Fruit fly (Drosophila melanogaster) whole organism, embryonic: Measurements from ENCODE around the gene Alms1a.

ENCODE experiments used
- Asciz ChIP-seq: fragments of 200-800 bp; sonication (Bioruptor generic); optimal IDR thresholded peaks from 2 replicates; lab custom pipeline; 2017; ENCODE audit warnings: missing biosample characterization, mild to moderate bottlenecking, missing genetic modification characterization, missing genetic modification reagents
- CG10147 ChIP-seq: fragments of 200-800 bp; sonication (Bioruptor generic); optimal IDR thresholded peaks from 2 replicates; lab custom pipeline; 2019; ENCODE audit warnings: missing biosample characterization, mild to moderate bottlenecking, missing genetic modification characterization, moderate library complexity
- CG11723 ChIP-seq: fragments of 200-800 bp; sonication (Bioruptor generic); optimal IDR thresholded peaks from 2 replicates; lab custom pipeline; 2017; ENCODE audit warnings: missing biosample characterization, mild to moderate bottlenecking, missing genetic modification characterization
- CG14014 ChIP-seq: fragments of 200-800 bp; sonication (Bioruptor generic); IDR thresholded peaks from 2 replicates; pipeline ENCODE4 v1.3.6; 2022; ENCODE audit warnings: missing biosample characterization, missing genetic modification characterization
- CG15696 ChIP-seq: fragments of 200-800 bp; sonication (Bioruptor generic); optimal IDR thresholded peaks from 2 replicates; lab custom pipeline; 2019; ENCODE audit warnings: missing biosample characterization, mild to moderate bottlenecking, missing genetic modification characterization, moderate library complexity
- CG1603 ChIP-seq: fragments of 200-800 bp; sonication (Bioruptor generic); optimal IDR thresholded peaks from 2 replicates; lab custom pipeline; 2019; ENCODE audit warnings: missing biosample characterization, mild to moderate bottlenecking, missing genetic modification characterization, moderate library complexity
- CG17186 ChIP-seq: fragments of 200-800 bp; sonication (Bioruptor generic); optimal IDR thresholded peaks from 3 replicates; lab custom pipeline; 2017; ENCODE audit warnings: missing biosample characterization, missing genetic modification reagents, missing genetic modification characterization
- CG17612 ChIP-seq: fragments of 200-800 bp; sonication (Bioruptor generic); IDR thresholded peaks from 2 replicates; pipeline ENCODE4 v1.3.6; 2022; ENCODE audit warnings: missing biosample characterization, missing genetic modification characterization
- CG17802 ChIP-seq: fragments of 200-800 bp; sonication (Bioruptor generic); optimal IDR thresholded peaks from 2 replicates; lab custom pipeline; 2018; ENCODE audit warnings: missing biosample characterization, mild to moderate bottlenecking, missing genetic modification characterization, moderate library complexity
- CG2116 ChIP-seq: fragments of 200-800 bp; sonication (Bioruptor generic); optimal IDR thresholded peaks from 3 replicates; lab custom pipeline; 2018; ENCODE audit warnings: missing biosample characterization, mild to moderate bottlenecking, missing genetic modification characterization
- CG2120 ChIP-seq: fragments of 200-800 bp; sonication (Bioruptor generic); optimal IDR thresholded peaks from 3 replicates; lab custom pipeline; 2016; ENCODE audit warnings: missing biosample characterization, missing genetic modification characterization
- CG2889 ChIP-seq: fragments of 200-800 bp; sonication (Bioruptor generic); IDR thresholded peaks from 3 replicates; pipeline ENCODE4 v1.3.6; 2022; ENCODE audit warnings: missing biosample characterization, missing genetic modification characterization
- CG30020 ChIP-seq: fragments of 200-800 bp; optimal IDR thresholded peaks from 2 replicates; lab custom pipeline; 2019; ENCODE audit warnings: missing biosample characterization, mild to moderate bottlenecking, missing genetic modification characterization, moderate library complexity
- CG31388 ChIP-seq: fragments of 200-800 bp; sonication (Bioruptor generic); optimal IDR thresholded peaks from 2 replicates; lab custom pipeline; 2016; ENCODE audit warnings: missing biosample characterization, missing genetic modification characterization
- CG32767 ChIP-seq: fragments of 200-800 bp; sonication (Bioruptor generic); IDR thresholded peaks from 2 replicates; pipeline ENCODE4 v1.3.6; 2022; ENCODE audit warnings: missing biosample characterization, missing genetic modification characterization
- CG4404 ChIP-seq: fragments of 200-800 bp; sonication (Bioruptor generic); IDR thresholded peaks from 2 replicates; pipeline ENCODE4 v1.3.6; 2022; ENCODE audit warnings: missing biosample characterization, missing genetic modification characterization
- CG5953 ChIP-seq: fragments of 200-800 bp; sonication (Bioruptor generic); IDR thresholded peaks from 2 replicates; pipeline ENCODE4 v1.3.6; 2022; ENCODE audit warnings: missing biosample characterization, missing genetic modification characterization
- CG6272 ChIP-seq: fragments of 200-800 bp; sonication (Bioruptor generic); IDR thresholded peaks from 2 replicates; pipeline ENCODE4 v1.3.6; 2022; ENCODE audit warnings: missing biosample characterization, missing genetic modification characterization
- CG7928 ChIP-seq: fragments of 200-800 bp; sonication (Bioruptor generic); optimal IDR thresholded peaks from 2 replicates; lab custom pipeline; 2017; ENCODE audit warnings: missing biosample characterization, mild to moderate bottlenecking, missing genetic modification characterization
- CG8359 ChIP-seq: fragments of 200-800 bp; sonication (Bioruptor generic); optimal IDR thresholded peaks from 2 replicates; lab custom pipeline; 2017; ENCODE audit warnings: missing biosample characterization, mild to moderate bottlenecking, missing genetic modification characterization, borderline replicate concordance
- CG9437 ChIP-seq: fragments of 200-800 bp; sonication (Bioruptor generic); optimal IDR thresholded peaks from 2 replicates; lab custom pipeline; 2018; ENCODE audit warnings: missing biosample characterization, mild to moderate bottlenecking, missing genetic modification characterization
- CTCF ChIP-seq: fragments of 200-800 bp; sonication (Bioruptor generic); optimal IDR thresholded peaks from 2 replicates; lab custom pipeline; 2017; ENCODE audit warnings: missing biosample characterization, mild to moderate bottlenecking, missing genetic modification characterization, moderate library complexity
- D19A ChIP-seq: fragments of 200-800 bp; optimal IDR thresholded peaks from 3 replicates; lab custom pipeline; 2019; ENCODE audit warnings: missing biosample characterization, mild to moderate bottlenecking, missing genetic modification characterization, moderate library complexity
- Hr39 ChIP-seq: fragments of >200 bp; optimal IDR thresholded peaks from 2 replicates; lab custom pipeline; 2017
- Meics ChIP-seq: fragments of 200-800 bp; sonication (Bioruptor generic); optimal IDR thresholded peaks from 2 replicates; lab custom pipeline; 2017; ENCODE audit warnings: missing biosample characterization, mild to moderate bottlenecking, missing genetic modification characterization
- Poxn ChIP-seq: fragments of 200-800 bp; sonication (Bioruptor generic); IDR thresholded peaks from 2 replicates; pipeline ENCODE4 v1.3.6; 2022; ENCODE audit warnings: missing biosample characterization, missing genetic modification characterization
- Ravus ChIP-seq: fragments of 200-800 bp; sonication (Bioruptor generic); IDR thresholded peaks from 2 replicates; pipeline ENCODE4 v1.3.6; 2022; ENCODE audit warnings: missing biosample characterization, missing genetic modification characterization
- Ssrp ChIP-seq: fragments of 200-800 bp; sonication (Bioruptor generic); optimal IDR thresholded peaks from 2 replicates; lab custom pipeline; 2018; ENCODE audit warnings: missing biosample characterization, mild to moderate bottlenecking, missing genetic modification characterization, moderate library complexity
- TFAM ChIP-seq: fragments of 200-800 bp; sonication (Bioruptor generic); optimal IDR thresholded peaks from 2 replicates; lab custom pipeline; 2017; ENCODE audit warnings: missing biosample characterization, missing genetic modification characterization, inconsistent platforms
- ap ChIP-seq: fragments of 200-800 bp; sonication (Bioruptor generic); IDR thresholded peaks from 2 replicates; pipeline ENCODE4 v1.3.6; 2022; ENCODE audit warnings: missing biosample characterization, missing genetic modification characterization
- bsh ChIP-seq, 2 experiments: fragments of 200-800 bp; sonication (Bioruptor generic); optimal IDR thresholded peaks; 2 replicates each; lab custom pipeline; 2017 to 2018; ENCODE audit warnings: mild to moderate bottlenecking in 2 of 2, missing biosample characterization in 2 of 2, missing genetic modification characterization in 2 of 2, moderate library complexity in 1 of 2
- cas ChIP-seq: fragments of 200-800 bp; sonication (Bioruptor generic); IDR thresholded peaks from 2 replicates; pipeline ENCODE4 v1.3.6; 2022; ENCODE audit warnings: missing biosample characterization, missing genetic modification characterization
- chn ChIP-seq: fragments of 200-800 bp; sonication (Bioruptor generic); optimal IDR thresholded peaks from 2 replicates; lab custom pipeline; 2016; ENCODE audit warnings: missing biosample characterization, missing genetic modification characterization
- disco-r ChIP-seq: fragments of 200-800 bp; sonication (Bioruptor generic); optimal IDR thresholded peaks from 2 replicates; lab custom pipeline; 2016; ENCODE audit warnings: missing biosample characterization, missing genetic modification characterization
- dmrt11E ChIP-seq: fragments of 200-800 bp; sonication (Bioruptor generic); optimal IDR thresholded peaks from 3 replicates; lab custom pipeline; 2018; ENCODE audit warnings: missing biosample characterization, mild to moderate bottlenecking, missing genetic modification characterization, moderate library complexity
- fd3F ChIP-seq: fragments of 200-800 bp; sonication (Bioruptor generic); optimal IDR thresholded peaks from 2 replicates; lab custom pipeline; 2018; ENCODE audit warnings: missing biosample characterization, mild to moderate bottlenecking, missing genetic modification characterization, moderate library complexity
- fd64A ChIP-seq: fragments of 200-800 bp; sonication (Bioruptor generic); optimal IDR thresholded peaks from 3 replicates; lab custom pipeline; 2018; ENCODE audit warnings: missing biosample characterization, mild to moderate bottlenecking, missing genetic modification characterization
- fu2 ChIP-seq: fragments of 200-800 bp; sonication (Bioruptor generic); optimal IDR thresholded peaks from 2 replicates; lab custom pipeline; 2016; ENCODE audit warnings: missing biosample characterization, missing genetic modification characterization
- gt ChIP-seq: fragments of 200-800 bp; sonication (Bioruptor generic); IDR thresholded peaks from 2 replicates; pipeline ENCODE4 v1.3.6; 2022; ENCODE audit warnings: missing biosample characterization, missing genetic modification characterization
- jumu ChIP-seq: fragments of 200-800 bp; sonication (Bioruptor generic); optimal IDR thresholded peaks from 3 replicates; lab custom pipeline; 2016; ENCODE audit warnings: missing biosample characterization, missing genetic modification characterization
- maf-S ChIP-seq: fragments of 200-800 bp; sonication (Bioruptor generic); optimal IDR thresholded peaks from 2 replicates; lab custom pipeline; 2016; ENCODE audit warnings: missing biosample characterization, missing genetic modification characterization
- pan ChIP-seq, 4 experiments: fragments of >200 bp in 3 of 4; fragments of 200-800 bp in 1 of 4; sonication (Bioruptor generic) in 1 of 4; optimal IDR thresholded peaks in 3 of 4; IDR thresholded peaks in 1 of 4; 2 replicates each; pipeline versions ENCODE4 v1.3.6 to Lab custom; 2017 to 2022; ENCODE audit warnings: missing biosample characterization in 2 of 4, missing genetic modification characterization in 2 of 4, mixed read lengths in 1 of 4
- peb ChIP-seq: fragments of 200-800 bp; sonication (Bioruptor generic); IDR thresholded peaks from 2 replicates; pipeline ENCODE4 v1.3.6; 2022; ENCODE audit warnings: missing biosample characterization, missing genetic modification characterization
- pho ChIP-seq: fragments of 200-800 bp; sonication (Bioruptor generic); optimal IDR thresholded peaks from 2 replicates; lab custom pipeline; 2016; ENCODE audit warnings: missing biosample characterization, missing genetic modification characterization
- pzg ChIP-seq: fragments of 200-800 bp; sonication (Bioruptor generic); optimal IDR thresholded peaks from 3 replicates; lab custom pipeline; 2018; ENCODE audit warnings: missing biosample characterization, mild to moderate bottlenecking, missing genetic modification characterization, moderate library complexity
- sd ChIP-seq: fragments of 200-800 bp; sonication (Bioruptor generic); optimal IDR thresholded peaks from 3 replicates; lab custom pipeline; 2018; ENCODE audit warnings: missing biosample characterization, mild to moderate bottlenecking, missing genetic modification characterization, moderate library complexity
- tin ChIP-seq: fragments of 200-800 bp; sonication (Bioruptor generic); optimal IDR thresholded peaks from 3 replicates; lab custom pipeline; 2016; ENCODE audit warnings: missing biosample characterization, missing genetic modification characterization
- yki ChIP-seq: fragments of >200 bp; optimal IDR thresholded peaks from 3 replicates; lab custom pipeline; 2018
- zen ChIP-seq: fragments of 200-800 bp; sonication (Bioruptor generic); optimal IDR thresholded peaks from 3 replicates; lab custom pipeline; 2018; ENCODE audit warnings: missing biosample characterization, mild to moderate bottlenecking, missing genetic modification characterization, moderate library complexity
- zen2 ChIP-seq: fragments of 200-800 bp; sonication (Bioruptor generic); IDR thresholded peaks from 3 replicates; pipeline ENCODE4 v1.3.6; 2022; ENCODE audit warnings: missing biosample characterization, missing genetic modification characterization; ENCODE audit not compliant: partially characterized antibody

Alms1a gene

DNA sequence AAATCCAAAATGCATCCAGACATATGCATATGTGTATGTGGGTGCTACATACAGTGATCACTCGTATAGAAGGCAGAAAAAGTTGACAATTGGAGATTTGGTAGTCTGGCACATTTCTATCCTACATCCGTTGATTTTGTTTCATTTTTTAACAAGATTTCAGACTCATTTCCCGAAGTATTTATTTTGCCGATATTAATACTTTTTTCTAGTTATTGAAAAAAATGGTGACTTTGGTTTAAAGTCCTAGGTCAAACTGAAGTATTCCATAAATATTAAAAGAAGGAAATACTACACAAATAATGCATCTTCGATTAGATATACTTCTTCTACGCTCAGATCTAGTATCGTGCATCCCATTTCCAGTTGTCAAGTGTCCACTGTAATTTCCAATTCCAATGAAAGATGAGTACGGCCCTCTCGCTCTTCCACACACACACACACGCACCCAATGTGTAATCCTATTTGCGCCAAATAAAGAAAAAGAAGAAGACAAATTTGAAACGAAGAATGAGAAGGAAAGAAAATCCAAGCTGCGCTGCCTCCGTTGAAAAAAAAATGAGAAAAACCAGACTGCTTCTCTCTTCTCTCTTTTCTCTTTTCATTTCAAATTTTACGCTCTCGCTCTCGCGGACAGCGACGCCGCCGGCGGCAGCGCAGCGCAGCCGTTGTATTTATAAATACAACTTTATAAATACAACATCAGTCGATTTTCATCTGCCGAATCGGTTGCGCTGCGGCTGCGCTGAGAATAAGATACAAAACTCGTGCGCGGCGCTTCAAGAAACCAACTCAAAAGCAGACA lies 18.7 kb downstream of the Alms1a start, which contains the start of gene peb (continued):
- no peak for TF ChIP-seq sd
- no peak for TF ChIP-seq Meics (GFP tag; lab: Kevin White, UChicago)
- TF ChIP-seq TFAM (GFP tag; lab: Kevin White, UChicago): no peak
- TF ChIP-seq fd3F: no peak
- TF ChIP-seq CG11723 (GFP tag; lab: Kevin White, UChicago): peak; percentile 11
- no peak for TF ChIP-seq Hr39 (lab: Kevin White, UChicago)
- peak; percentile 56 for TF ChIP-seq jumu
- peak; percentile 29 to 50 for TF ChIP-seq bsh (GFP tag; optimal IDR thresholded peaks at IDR 0.05; lab: Kevin White, UChicago)
- no peak for TF ChIP-seq CG10147
- TF ChIP-seq CG2889 (GFP tag; lab: Robert Waterston, UW): no peak
- peak; percentile 16 for TF ChIP-seq CG30020 (tag; lab: Kevin White, UChicago)
- TF ChIP-seq fu2 (GFP tag; lab: Kevin White, UChicago): no peak
- TF ChIP-seq chn (GFP tag; lab: Kevin White, UChicago): peak; percentile 64
- TF ChIP-seq disco-r: no peak
- TF ChIP-seq pho (GFP tag; lab: Kevin White, UChicago): no peak
- peak; percentile 21 for TF ChIP-seq CG1603
- peak; percentile 12; the same call in 1 of the 2 replicates for TF ChIP-seq CG32767 (GFP tag; lab: Robert Waterston, UW)
- no peak for TF ChIP-seq CG17802 (tag; lab: Kevin White, UChicago)
- no peak for TF ChIP-seq CG6272
- TF ChIP-seq gt: 0 out of 2 replicates have a peak, but pooled peaks have one; percentile 43
- TF ChIP-seq yki (lab: Kevin White, UChicago): no peak
- no peak for TF ChIP-seq CG17612 (GFP tag; lab: Robert Waterston, UW)
- peak; percentile 55 for TF ChIP-seq zen
- TF ChIP-seq CG17186: no peak
- TF ChIP-seq fd64A (GFP tag; lab: Kevin White, UChicago): no peak
- no peak for TF ChIP-seq CTCF (GFP tag; lab: Kevin White, UChicago)
- TF ChIP-seq CG14014 (GFP tag; lab: Robert Waterston, UW): peak; percentile 39; the same call in 1 of the 2 replicates
- 0 out of 2 replicates have a peak, but pooled peaks have one; percentile 40 for TF ChIP-seq ap (GFP tag; lab: Robert Waterston, UW)
- peak; percentile 50 for TF ChIP-seq CG9437
- TF ChIP-seq pzg (GFP tag; lab: Kevin White, UChicago): no peak
- no peak for TF ChIP-seq Ravus
- no peak for TF ChIP-seq CG7928
- TF ChIP-seq tin (GFP tag; lab: Kevin White, UChicago): peak; percentile 52
- TF ChIP-seq D19A: peak; percentile 18
- peak; percentile 76 for TF ChIP-seq CG15696 (tag; lab: Kevin White, UChicago)
- peak; percentile 27 for TF ChIP-seq maf-S
- peak; percentile 21 for TF ChIP-seq CG31388 (GFP tag; lab: Kevin White, UChicago)
- no peak for TF ChIP-seq Asciz (GFP tag; lab: Kevin White, UChicago)
- TF ChIP-seq CG5953: no peak
- peak; percentile 71 for TF ChIP-seq peb (GFP tag; lab: Robert Waterston, UW)
- TF ChIP-seq dmrt11E (tag; lab: Kevin White, UChicago): peak; percentile 81
- no peak for TF ChIP-seq CG8359 (GFP tag; lab: Kevin White, UChicago)
- no peak for TF ChIP-seq pan (optimal IDR thresholded peaks at IDR 0.05; lab: Kevin White, UChicago)
- TF ChIP-seq pan (GFP tag; optimal IDR thresholded peaks at IDR 0.05 in 1 of 2, IDR thresholded peaks at IDR 0.05 in 1 of 2): no peak
- TF ChIP-seq Poxn (GFP tag; lab: Robert Waterston, UW): no peak
- TF ChIP-seq Ssrp (tag; lab: Kevin White, UChicago): peak; percentile 86
- no peak for TF ChIP-seq cas (GFP tag; lab: Robert Waterston, UW)
- peak; percentile 71; the same call in 2 of the 3 replicates for TF ChIP-seq zen2 (GFP tag; lab: Robert Waterston, UW)
- no peak for TF ChIP-seq CG2120 (GFP tag; lab: Kevin White, UChicago)
- no peak for TF ChIP-seq CG2116
- TF ChIP-seq CG4404 (GFP tag; lab: Robert Waterston, UW): peak; percentile 84
